Worm (Caenorhabditis elegans): ENCODE data around the gene C54E4.12.

Gene C54E4.12

ce11 chrIV:2142320-2142719 lies 1.9 kb upstream of the C54E4.12 start:
- no peak for TF ChIP-seq klf-2 (GFP tag; conservative IDR thresholded peaks at IDR 0.05)
- no peak for TF ChIP-seq ztf-23 (GFP tag; IDR thresholded peaks at IDR 0.05)
- no peak for TF ChIP-seq flt-1 (GFP tag; IDR thresholded peaks at IDR 0.05)
- TF ChIP-seq ref-1 (GFP tag; conservative IDR thresholded peaks at IDR 0.05), result no peak
- TF ChIP-seq med-1 (GFP tag; optimal IDR thresholded peaks at IDR 0.05; ENCODE audit: insufficient read depth), result no peak
- TF ChIP-seq tab-1 (GFP tag; IDR thresholded peaks at IDR 0.05), result no peak
- no peak for TF ChIP-seq ztf-29 (GFP tag; IDR thresholded peaks at IDR 0.05)
- TF ChIP-seq cog-1 (tag; optimal IDR thresholded peaks at IDR 0.05), result no peak
- TF ChIP-seq T22C8.4 (GFP tag; IDR thresholded peaks at IDR 0.05), result no peak

ce11 chrIV:2137478-2137877 lies 3.0 kb downstream of the C54E4.12 start:
- TF ChIP-seq klf-2 (GFP tag; conservative IDR thresholded peaks at IDR 0.05) (no peak), ztf-29 (GFP tag; IDR thresholded peaks at IDR 0.05) (no peak), T22C8.4 (GFP tag; IDR thresholded peaks at IDR 0.05) (no peak), flt-1 (GFP tag; IDR thresholded peaks at IDR 0.05) (no peak), tab-1 (GFP tag; IDR thresholded peaks at IDR 0.05) (no peak), ztf-23 (GFP tag; IDR thresholded peaks at IDR 0.05) (no peak)

ce11 chrIV:2136607-2137006 lies 3.8 kb downstream of the C54E4.12 start, which contains the start of gene test-1:
TSS of gene test-1 (plus strand) at chrIV:2136951.
- TF ChIP-seq cog-1 (tag; optimal IDR thresholded peaks at IDR 0.05) (no peak), med-1 (GFP tag; optimal IDR thresholded peaks at IDR 0.05; ENCODE audit: insufficient read depth) (no peak), flt-1 (GFP tag; IDR thresholded peaks at IDR 0.05) (no peak), T22C8.4 (GFP tag; IDR thresholded peaks at IDR 0.05) (no peak), tab-1 (GFP tag; IDR thresholded peaks at IDR 0.05) (no peak), ref-1 (GFP tag; conservative IDR thresholded peaks at IDR 0.05) (no peak), ztf-29 (GFP tag; IDR thresholded peaks at IDR 0.05) (no peak), klf-2 (GFP tag; conservative IDR thresholded peaks at IDR 0.05) (no peak), ztf-23 (GFP tag; IDR thresholded peaks at IDR 0.05) (no peak)

ce11 chrIV:2135880-2136279 lies 4.6 kb downstream of the C54E4.12 start:
- TF ChIP-seq flt-1 (GFP tag; IDR thresholded peaks at IDR 0.05), result peak; percentile 73; the same call in 1 of the 2 replicates

ce11 chrIV:2133431-2133940 lies 7.0 kb downstream of the C54E4.12 start, which contains the start of gene C23H5.12:
TSS of gene C23H5.12 (plus strand) at chrIV:2133481.
- TF ChIP-seq flt-1 (GFP tag; IDR thresholded peaks at IDR 0.05) (no peak), T22C8.4 (GFP tag; IDR thresholded peaks at IDR 0.05) (peak; percentile 58; the same call in 1 of the 2 replicates), ref-1 (GFP tag; conservative IDR thresholded peaks at IDR 0.05) (no peak), tab-1 (GFP tag; IDR thresholded peaks at IDR 0.05) (no peak)

ce11 chrIV:2130714-2131113 lies 9.7 kb downstream of the C54E4.12 start, which contains the start of gene prmt-6:
TSS of gene prmt-6 (plus strand) at chrIV:2130965.
- TF ChIP-seq T22C8.4 (GFP tag; IDR thresholded peaks at IDR 0.05), result no peak
- TF ChIP-seq med-1 (GFP tag; optimal IDR thresholded peaks at IDR 0.05; ENCODE audit: insufficient read depth), result no peak
- TF ChIP-seq ztf-23 (GFP tag; IDR thresholded peaks at IDR 0.05), result no peak
- TF ChIP-seq cog-1 (tag; optimal IDR thresholded peaks at IDR 0.05), result no peak

- TF ChIP-seq cog-1 (tag; optimal IDR thresholded peaks at IDR 0.05) (no peak), T22C8.4 (GFP tag; IDR thresholded peaks at IDR 0.05) (no peak), flt-1 (GFP tag; IDR thresholded peaks at IDR 0.05) (no peak), klf-2 (GFP tag; conservative IDR thresholded peaks at IDR 0.05) (no peak), tab-1 (GFP tag; IDR thresholded peaks at IDR 0.05) (no peak), ztf-23 (GFP tag; IDR thresholded peaks at IDR 0.05) (no peak), med-1 (GFP tag; optimal IDR thresholded peaks at IDR 0.05; ENCODE audit: insufficient read depth) (no peak), ztf-29 (GFP tag; IDR thresholded peaks at IDR 0.05) (no peak), ref-1 (GFP tag; conservative IDR thresholded peaks at IDR 0.05) (no peak)
Measured at ce11 chrIV:2128761-2129160, 11.7 kb downstream of the C54E4.12 start, which contains the start of gene grl-20. TSS of gene grl-20 (minus strand) at chrIV:2128861.

ce11 chrIV:2127375-2127774 lies 13.1 kb downstream of the C54E4.12 start:
- TF ChIP-seq cog-1 (tag; optimal IDR thresholded peaks at IDR 0.05) (no peak), klf-2 (GFP tag; conservative IDR thresholded peaks at IDR 0.05) (no peak), flt-1 (GFP tag; IDR thresholded peaks at IDR 0.05) (no peak), ztf-23 (GFP tag; IDR thresholded peaks at IDR 0.05) (no peak), med-1 (GFP tag; optimal IDR thresholded peaks at IDR 0.05; ENCODE audit: insufficient read depth) (no peak), ref-1 (GFP tag; conservative IDR thresholded peaks at IDR 0.05) (no peak), T22C8.4 (GFP tag; IDR thresholded peaks at IDR 0.05) (no peak), ztf-29 (GFP tag; IDR thresholded peaks at IDR 0.05) (no peak), tab-1 (GFP tag; IDR thresholded peaks at IDR 0.05) (no peak)

ce11 chrIV:2122488-2122887 lies 18.0 kb downstream of the C54E4.12 start, which contains the start of gene glb-7:
TSS of gene glb-7 (plus strand) at chrIV:2122788.
- TF ChIP-seq cog-1 (tag; optimal IDR thresholded peaks at IDR 0.05), result no peak
- TF ChIP-seq med-1 (GFP tag; optimal IDR thresholded peaks at IDR 0.05; ENCODE audit: insufficient read depth), result no peak
- no peak for TF ChIP-seq flt-1 (GFP tag; IDR thresholded peaks at IDR 0.05)
- TF ChIP-seq ztf-29 (GFP tag; IDR thresholded peaks at IDR 0.05), result no peak
- no peak for TF ChIP-seq klf-2 (GFP tag; conservative IDR thresholded peaks at IDR 0.05)
- no peak for TF ChIP-seq ref-1 (GFP tag; conservative IDR thresholded peaks at IDR 0.05)
- TF ChIP-seq T22C8.4 (GFP tag; IDR thresholded peaks at IDR 0.05), result no peak
- no peak for TF ChIP-seq tab-1 (GFP tag; IDR thresholded peaks at IDR 0.05)
- TF ChIP-seq ztf-23 (GFP tag; IDR thresholded peaks at IDR 0.05), result no peak

ce11 chrIV:2117268-2117667 lies 23.2 kb downstream of the C54E4.12 start:
- TF ChIP-seq med-1 (GFP tag; optimal IDR thresholded peaks at IDR 0.05; ENCODE audit: insufficient read depth) (no peak), ztf-23 (GFP tag; IDR thresholded peaks at IDR 0.05) (no peak), klf-2 (GFP tag; conservative IDR thresholded peaks at IDR 0.05) (no peak)
